Worm (Caenorhabditis elegans) whole organism, L2 larva: ENCODE results near the gene F42C5.3.

Experiments
- elt-1 ChIP-seq: fragments of 150-350 bp; optimal IDR thresholded peaks from 2 replicates; lab custom pipeline; 2014; ENCODE audit warnings: missing biosample characterization, missing genetic modification characterization
- elt-3 ChIP-seq: sonication (generic microtip); optimal IDR thresholded peaks from 2 replicates; lab custom pipeline; 2017; ENCODE audit warnings: missing biosample characterization, missing genetic modification characterization
- lin-13 ChIP-seq: fragments of 150-350 bp; optimal IDR thresholded peaks from 2 replicates; lab custom pipeline; 2014; ENCODE audit warnings: missing biosample characterization, missing genetic modification reagents, missing genetic modification characterization
- lsy-2 ChIP-seq, 2 experiments: fragments of 150-350 bp in 1 of 2; sonication (generic microtip) in 1 of 2; optimal IDR thresholded peaks; 2 replicates each; lab custom pipeline; 2014 to 2017; ENCODE audit warnings: missing biosample characterization in 2 of 2, missing genetic modification characterization in 2 of 2
- nhr-11 ChIP-seq: fragments of 150-350 bp; optimal IDR thresholded peaks from 2 replicates; lab custom pipeline; 2014; ENCODE audit warnings: missing biosample characterization, missing genetic modification characterization
- nhr-12 ChIP-seq: fragments of 150-350 bp; optimal IDR thresholded peaks from 2 replicates; lab custom pipeline; 2014; ENCODE audit warnings: missing biosample characterization, missing genetic modification characterization
- nhr-129 ChIP-seq: fragments of 150-350 bp; optimal IDR thresholded peaks from 2 replicates; lab custom pipeline; 2014; ENCODE audit warnings: missing biosample characterization, missing genetic modification characterization
- snpc-4 ChIP-seq: fragments of 150-350 bp; optimal IDR thresholded peaks from 2 replicates; lab custom pipeline; 2014; ENCODE audit warnings: missing biosample characterization, missing genetic modification characterization
- unc-62 ChIP-seq: fragments of 150-350 bp; optimal IDR thresholded peaks from 2 replicates; lab custom pipeline; 2014; ENCODE audit warnings: missing biosample characterization, missing genetic modification reagents, missing genetic modification characterization

DNA sequence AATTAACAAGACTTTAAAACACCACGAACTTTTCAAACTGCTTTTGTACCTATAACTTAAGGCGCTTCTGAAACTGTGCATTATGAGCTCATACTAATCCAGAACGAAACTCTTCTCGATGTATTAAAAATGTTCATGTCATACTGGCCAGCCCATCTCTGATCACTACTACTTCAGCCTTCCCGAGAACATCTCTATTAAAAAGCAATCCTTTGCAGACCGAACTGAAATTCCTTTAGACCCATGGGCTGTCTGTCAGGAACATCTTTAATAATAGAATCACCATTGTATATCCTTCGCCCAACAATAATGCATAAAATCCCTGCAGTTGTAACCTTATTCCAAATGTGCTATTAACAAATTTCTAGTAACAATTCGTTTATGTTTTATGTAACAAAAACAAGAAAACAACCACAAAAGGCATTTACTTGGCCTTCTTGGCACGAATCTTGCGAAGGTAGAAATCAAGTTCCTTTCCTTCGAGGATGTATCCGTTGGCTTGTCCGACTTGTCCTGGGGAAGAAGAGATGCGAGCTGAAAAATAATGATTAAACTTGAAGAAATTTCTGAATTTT is 25.3 kb upstream of the F42C5.3 start:
- no peak for TF ChIP-seq snpc-4 (tag; lab: Kevin White, UChicago)
- TF ChIP-seq elt-1 (tag; lab: Kevin White, UChicago) = no peak
- TF ChIP-seq nhr-11 (tag; lab: Kevin White, UChicago) = no peak
- no peak for TF ChIP-seq elt-3 (tag; lab: Kevin White, UChicago)
- no peak for TF ChIP-seq unc-62 (GFP tag; lab: Kevin White, UChicago)
- no peak for TF ChIP-seq lsy-2 (tag; optimal IDR thresholded peaks at IDR 0.05; lab: Kevin White, UChicago)
- TF ChIP-seq nhr-129 (tag; lab: Kevin White, UChicago) = no peak
- TF ChIP-seq nhr-12 (tag; lab: Kevin White, UChicago) = no peak
- no peak for TF ChIP-seq lin-13 (GFP tag; lab: Kevin White, UChicago)
